Fruit fly (Drosophila melanogaster): ENCODE data around the gene CG11309.

Gene CG11309

DNA sequence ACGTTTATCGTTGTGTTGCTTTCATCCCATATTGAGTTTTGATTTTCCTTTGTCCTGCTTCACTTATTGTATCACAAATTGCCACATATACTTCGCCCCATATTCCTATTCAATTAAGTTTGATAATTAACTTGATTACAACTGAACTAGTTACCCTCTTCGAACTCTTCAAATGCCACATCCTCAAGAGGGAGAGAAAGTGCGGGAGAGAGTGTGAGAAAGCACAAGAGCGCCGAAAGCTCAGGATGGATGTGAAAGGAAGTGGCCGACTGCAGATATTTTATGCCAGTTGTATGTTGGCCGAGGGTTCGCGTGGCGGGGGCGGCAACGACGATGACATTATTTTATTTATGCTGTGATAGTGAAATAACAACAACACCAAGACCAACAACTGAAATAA lies 14.0 kb upstream of the CG11309 start, which contains the start of gene Rab26:
Rab26 (plus strand) TSS at position 301 of the 400 bp plus-strand sequence.
- TF ChIP-seq usp (GFP tag; optimal IDR thresholded peaks at IDR 0.05) = no peak
- TF ChIP-seq pan (optimal IDR thresholded peaks at IDR 0.05) = no peak
- TF ChIP-seq psq (optimal IDR thresholded peaks at IDR 0.05) = no peak
- TF ChIP-seq EcR (GFP tag; optimal IDR thresholded peaks at IDR 0.05) = no peak
- TF ChIP-seq CG8478 (optimal IDR thresholded peaks at IDR 0.05) = no peak
- no peak for TF ChIP-seq Dll (optimal IDR thresholded peaks at IDR 0.05)

DNA sequence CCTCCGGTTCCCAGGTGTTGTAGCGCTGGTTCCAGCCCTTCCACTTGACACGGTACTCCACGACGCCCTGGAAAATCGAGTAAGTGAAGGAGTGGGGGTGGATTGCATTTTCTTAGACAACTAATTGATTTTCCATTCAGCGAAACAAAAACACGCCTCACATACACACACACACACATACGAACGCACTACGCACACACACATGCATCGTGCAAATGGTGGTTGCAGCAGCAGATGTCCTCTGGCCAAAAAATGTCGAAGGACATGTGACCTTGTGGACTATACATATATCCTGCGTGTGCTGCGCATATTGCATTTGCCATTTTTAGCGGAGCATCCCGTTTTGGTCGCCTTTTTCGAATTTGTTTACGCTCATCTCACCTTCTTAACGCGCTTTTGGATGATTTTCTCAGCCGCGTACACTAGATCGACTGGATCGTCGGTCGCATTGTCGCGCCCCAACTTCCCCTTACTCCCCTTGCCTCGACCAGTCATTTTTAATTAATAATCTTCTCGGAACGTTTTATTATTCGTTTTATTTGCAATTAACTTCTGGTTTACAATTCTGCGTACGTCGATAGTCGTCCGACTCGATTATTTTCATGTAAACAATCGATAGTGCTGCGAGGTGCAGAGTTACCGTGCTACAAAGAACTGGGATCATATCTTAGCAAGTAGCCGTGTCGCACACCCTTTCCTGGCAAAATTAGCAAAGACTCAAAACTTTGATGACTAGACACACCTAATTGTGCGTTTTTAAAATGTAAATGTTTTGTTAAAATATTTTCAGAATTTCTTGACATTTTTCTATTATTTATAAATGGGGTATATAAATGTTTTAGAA lies 13.2 kb upstream of the CG11309 start, which contains the start of gene Pc:
Pc (minus strand) TSS at position 605 of the 844 bp plus-strand sequence.
- TF ChIP-seq Dll (optimal IDR thresholded peaks at IDR 0.05) = no peak
- no peak for TF ChIP-seq psq (optimal IDR thresholded peaks at IDR 0.05)
- no peak for TF ChIP-seq usp (GFP tag; optimal IDR thresholded peaks at IDR 0.05)
- no peak for TF ChIP-seq CG8478 (optimal IDR thresholded peaks at IDR 0.05)

DNA sequence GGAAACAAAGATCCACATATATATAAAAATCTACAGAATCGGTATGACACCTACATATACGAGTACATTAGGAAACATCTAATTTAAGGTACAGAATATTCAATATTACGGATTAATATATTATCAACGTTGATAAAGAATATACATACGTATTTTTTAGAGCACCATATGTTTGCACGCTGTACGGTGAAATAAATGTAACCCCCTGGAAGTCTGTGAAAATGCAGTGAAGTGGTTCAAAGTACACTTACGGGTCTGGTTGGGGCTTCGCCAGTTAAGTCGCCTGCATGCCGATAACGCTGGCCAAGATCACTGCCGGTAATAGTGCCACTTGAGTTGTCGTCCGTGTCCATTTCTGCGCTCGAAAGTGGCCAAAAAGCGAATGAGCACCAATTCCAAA lies 799 bp downstream of the CG11309 start:
- TF ChIP-seq Dll (optimal IDR thresholded peaks at IDR 0.05) = no peak
- no peak for TF ChIP-seq EcR (GFP tag; optimal IDR thresholded peaks at IDR 0.05)
- TF ChIP-seq CG8478 (optimal IDR thresholded peaks at IDR 0.05) = no peak

DNA sequence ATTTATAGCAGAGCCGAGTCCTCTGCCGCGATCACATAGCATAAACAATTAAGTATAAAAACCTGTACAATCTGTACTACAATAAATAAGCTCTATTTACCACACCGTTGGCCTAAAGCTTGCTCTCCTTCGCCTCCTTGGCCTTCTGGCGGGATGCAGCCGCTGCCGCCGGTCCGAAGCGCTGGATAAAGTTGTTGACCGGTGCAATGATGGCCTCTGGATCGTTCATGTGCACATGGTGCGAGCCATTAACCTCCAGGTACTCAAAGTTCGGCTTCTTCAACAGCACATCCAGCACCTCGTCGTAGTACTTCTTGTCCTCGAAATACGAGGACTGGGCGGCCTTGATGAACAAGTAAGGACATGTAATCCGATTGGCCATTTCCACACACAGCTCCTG lies 2.0 kb downstream of the CG11309 start:
- no peak for TF ChIP-seq CG8478 (optimal IDR thresholded peaks at IDR 0.05)
- TF ChIP-seq psq (optimal IDR thresholded peaks at IDR 0.05) = no peak
- no peak for TF ChIP-seq usp (GFP tag; optimal IDR thresholded peaks at IDR 0.05)
- TF ChIP-seq EcR (GFP tag; optimal IDR thresholded peaks at IDR 0.05) = no peak
- no peak for TF ChIP-seq Dll (optimal IDR thresholded peaks at IDR 0.05)
- no peak for TF ChIP-seq pan (optimal IDR thresholded peaks at IDR 0.05)

DNA sequence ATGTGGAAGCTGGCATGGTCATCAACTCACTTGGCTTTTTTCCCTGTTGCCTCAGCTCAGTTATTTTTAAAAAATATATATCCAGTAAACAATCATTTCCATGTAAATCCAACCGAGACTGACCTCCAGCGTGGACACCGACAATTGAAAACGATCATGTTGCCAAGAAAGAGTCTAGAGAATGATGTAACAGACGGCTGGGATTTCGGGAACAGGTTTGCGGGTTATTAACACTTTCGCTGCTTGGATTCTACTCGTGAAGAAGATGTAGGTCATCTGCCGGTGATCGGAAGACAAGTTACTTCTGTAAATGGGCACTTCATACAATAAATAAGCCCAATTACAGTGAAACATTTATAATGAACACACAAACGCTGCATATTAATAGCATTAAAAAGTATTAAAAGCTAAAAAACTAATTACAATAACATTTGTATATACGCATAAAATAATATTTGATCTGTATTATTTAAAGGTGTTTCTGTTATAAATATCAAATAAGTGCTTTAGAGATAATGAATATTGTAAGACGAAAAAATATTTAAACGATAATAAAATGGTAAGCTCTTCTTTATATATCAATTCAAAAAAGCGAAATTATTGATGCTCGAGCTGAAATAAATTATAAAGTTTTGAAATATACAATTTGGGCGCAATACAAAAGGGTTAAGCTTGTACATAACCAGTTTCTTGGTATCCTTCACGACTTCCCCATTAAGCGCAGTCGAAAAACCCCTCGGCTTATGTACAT lies 2.5 kb downstream of the CG11309 start:
- TF ChIP-seq pan (optimal IDR thresholded peaks at IDR 0.05) = no peak
- no peak for TF ChIP-seq CG8478 (optimal IDR thresholded peaks at IDR 0.05)
- TF ChIP-seq usp (GFP tag; optimal IDR thresholded peaks at IDR 0.05) = no peak
- TF ChIP-seq Dll (optimal IDR thresholded peaks at IDR 0.05) = no peak

DNA sequence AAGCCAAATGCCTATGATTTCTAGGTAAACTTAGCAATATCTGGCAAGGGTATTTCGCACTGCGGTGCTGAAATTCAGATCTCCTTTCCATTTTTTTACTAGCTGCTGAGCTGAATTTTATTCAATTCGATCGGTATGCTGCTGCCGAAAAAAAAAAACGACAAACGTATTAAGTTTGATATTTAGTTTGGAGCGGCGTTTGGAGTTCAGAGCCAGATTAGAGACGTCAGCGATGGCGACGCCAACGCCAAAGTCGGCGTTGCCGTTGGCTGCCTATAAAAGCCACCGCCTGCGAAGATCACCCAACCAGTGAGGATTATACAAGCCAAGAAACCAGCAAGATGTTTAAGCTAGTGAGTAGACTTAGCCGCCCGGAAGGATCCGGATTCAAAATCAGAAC lies 4.2 kb downstream of the CG11309 start, which contains the start of gene Cpr78Cc:
Cpr78Cc (plus strand) TSS at position 301 of the 400 bp plus-strand sequence.
- no peak for TF ChIP-seq Dll (optimal IDR thresholded peaks at IDR 0.05)

DNA sequence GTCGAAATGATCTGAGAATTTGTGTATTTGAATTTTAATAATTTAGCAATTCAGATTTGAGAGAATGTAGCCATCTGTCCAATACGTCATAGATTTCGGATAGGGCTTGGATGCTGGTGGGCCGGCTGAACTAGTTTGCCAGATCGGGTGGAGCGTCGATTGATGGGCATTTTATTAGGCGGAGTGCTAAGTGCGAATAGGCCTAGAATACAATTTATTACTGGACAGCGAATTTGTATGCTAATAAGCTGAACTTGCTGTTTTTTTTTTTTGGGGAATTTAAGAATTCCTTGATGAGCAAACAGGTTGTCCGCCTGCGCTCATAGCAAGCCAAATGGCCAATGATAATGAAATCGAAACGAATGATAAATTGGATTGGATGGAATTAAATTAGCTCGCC lies 5.3 kb downstream of the CG11309 start:
- no peak for TF ChIP-seq CG8478 (optimal IDR thresholded peaks at IDR 0.05)

DNA sequence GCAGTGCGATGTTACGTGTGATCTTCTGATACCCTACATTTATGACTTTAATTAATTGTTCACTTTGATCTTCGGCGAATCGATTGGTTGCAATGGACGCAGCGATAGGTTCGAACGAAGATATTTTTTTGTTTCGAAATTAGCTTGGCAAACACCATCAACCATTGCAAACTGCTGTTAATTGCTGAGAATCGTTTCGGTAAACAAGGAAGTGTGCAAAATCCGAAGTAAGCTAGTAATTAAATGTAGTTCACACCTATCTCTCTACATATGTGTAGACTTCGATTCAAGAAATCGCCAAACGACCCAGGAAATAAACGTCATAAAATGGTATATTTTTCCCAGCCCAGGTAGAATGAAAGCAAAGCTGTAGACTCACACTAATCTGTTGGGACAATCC lies 6.1 kb downstream of the CG11309 start, which contains the start of gene CG43702:
CG43702 (plus strand) TSS at position 301 of the 400 bp plus-strand sequence.
- TF ChIP-seq CG8478 (optimal IDR thresholded peaks at IDR 0.05) = no peak

DNA sequence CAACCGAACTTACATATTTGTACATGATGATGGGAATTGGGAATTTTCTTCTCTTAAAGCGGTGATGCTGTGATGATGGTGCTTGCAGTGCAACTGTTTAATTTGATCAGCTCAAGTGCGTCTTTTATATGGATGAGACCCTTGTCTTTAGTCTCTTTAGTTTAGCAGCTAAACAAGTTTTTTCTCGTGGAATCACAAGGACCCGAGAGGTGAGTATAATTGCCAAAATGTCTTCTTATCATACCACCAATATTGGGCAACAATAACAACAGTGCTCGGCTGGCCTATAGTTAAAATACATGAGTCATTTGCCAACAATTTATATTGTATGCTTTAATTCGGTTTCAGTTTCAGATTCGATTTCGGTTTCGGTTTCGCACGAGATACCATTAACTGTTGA lies 6.8 kb downstream of the CG11309 start, which contains the start of gene Edg78E:
Edg78E (minus strand) TSS at position 101 of the 400 bp plus-strand sequence.
- TF ChIP-seq Dll (optimal IDR thresholded peaks at IDR 0.05) (no peak), EcR (GFP tag; optimal IDR thresholded peaks at IDR 0.05) (no peak), pan (optimal IDR thresholded peaks at IDR 0.05) (no peak), psq (optimal IDR thresholded peaks at IDR 0.05) (no peak), CG8478 (optimal IDR thresholded peaks at IDR 0.05) (no peak), usp (GFP tag; optimal IDR thresholded peaks at IDR 0.05) (no peak)

DNA sequence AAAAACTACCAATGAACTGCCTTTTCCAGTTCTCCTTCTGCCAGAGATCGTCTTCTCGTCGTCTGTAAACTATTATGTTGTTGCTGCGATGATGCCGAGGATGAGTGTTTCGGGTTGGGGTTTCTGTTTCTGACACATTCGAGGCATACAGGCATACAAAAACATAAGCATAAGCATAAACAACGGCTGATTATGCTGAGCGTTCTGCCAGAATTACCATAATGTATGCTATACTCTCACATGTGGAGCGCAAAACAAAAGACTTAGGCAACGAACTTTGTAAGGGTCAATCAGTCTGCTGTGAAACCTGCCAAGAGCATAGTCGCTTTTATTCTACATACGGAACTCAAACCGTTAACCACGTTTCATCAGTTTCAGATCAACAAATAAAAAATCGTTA lies 10.3 kb downstream of the CG11309 start, which contains the start of gene Cpr78Cb:
Cpr78Cb (plus strand) TSS at position 291 of the 400 bp plus-strand sequence.
- TF ChIP-seq pan (optimal IDR thresholded peaks at IDR 0.05) = no peak
- no peak for TF ChIP-seq psq (optimal IDR thresholded peaks at IDR 0.05)
- TF ChIP-seq usp (GFP tag; optimal IDR thresholded peaks at IDR 0.05) = no peak
- TF ChIP-seq EcR (GFP tag; optimal IDR thresholded peaks at IDR 0.05) = no peak
- TF ChIP-seq Dll (optimal IDR thresholded peaks at IDR 0.05) = no peak
- no peak for TF ChIP-seq CG8478 (optimal IDR thresholded peaks at IDR 0.05)

DNA sequence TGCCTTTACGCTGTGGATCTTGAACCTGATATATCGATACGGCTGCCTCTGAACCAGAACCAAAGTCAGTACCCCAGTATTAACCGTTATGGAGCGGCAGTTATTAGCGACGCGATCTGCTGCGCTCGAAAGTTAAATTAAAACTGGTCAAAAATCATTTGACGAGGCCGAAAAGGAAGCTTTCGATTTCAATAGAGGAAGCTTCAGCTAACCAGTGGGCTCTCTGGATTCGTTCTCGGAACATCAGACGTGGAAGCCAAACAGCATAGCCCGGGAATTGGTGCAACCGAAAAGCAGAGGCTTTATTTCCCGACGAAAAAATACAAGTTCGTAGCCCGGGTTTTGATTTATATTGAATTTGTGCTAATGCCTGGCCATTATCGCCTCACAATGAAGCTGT lies 11.8 kb downstream of the CG11309 start, which contains the start of gene Cpr78Ca:
Cpr78Ca (minus strand) TSS at position 101 of the 400 bp plus-strand sequence.
- TF ChIP-seq usp (GFP tag; optimal IDR thresholded peaks at IDR 0.05) (no peak), pan (optimal IDR thresholded peaks at IDR 0.05) (no peak), psq (optimal IDR thresholded peaks at IDR 0.05) (no peak), Dll (optimal IDR thresholded peaks at IDR 0.05) (no peak), EcR (GFP tag; optimal IDR thresholded peaks at IDR 0.05) (no peak), CG8478 (optimal IDR thresholded peaks at IDR 0.05) (no peak)

DNA sequence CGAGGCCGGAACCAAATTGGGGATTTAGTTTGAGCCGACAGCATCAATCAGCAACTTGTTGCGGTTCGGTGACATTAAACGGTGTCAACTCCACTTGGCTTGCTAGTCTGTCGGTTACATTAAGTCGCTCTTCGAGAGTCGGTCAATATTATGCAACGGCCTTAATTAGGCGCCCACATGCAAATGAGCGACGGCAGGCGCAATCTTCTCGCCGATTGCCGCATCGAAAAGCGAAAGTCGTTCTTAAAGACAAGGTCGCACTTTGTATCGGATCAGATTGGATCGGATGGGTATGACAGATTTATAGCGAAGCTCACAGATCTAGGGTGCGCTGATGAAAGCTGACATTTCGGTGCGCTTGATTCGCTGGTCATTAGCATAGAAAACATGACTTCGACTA lies 13.4 kb downstream of the CG11309 start:
- TF ChIP-seq pan (optimal IDR thresholded peaks at IDR 0.05) (no peak), CG8478 (optimal IDR thresholded peaks at IDR 0.05) (no peak)

DNA sequence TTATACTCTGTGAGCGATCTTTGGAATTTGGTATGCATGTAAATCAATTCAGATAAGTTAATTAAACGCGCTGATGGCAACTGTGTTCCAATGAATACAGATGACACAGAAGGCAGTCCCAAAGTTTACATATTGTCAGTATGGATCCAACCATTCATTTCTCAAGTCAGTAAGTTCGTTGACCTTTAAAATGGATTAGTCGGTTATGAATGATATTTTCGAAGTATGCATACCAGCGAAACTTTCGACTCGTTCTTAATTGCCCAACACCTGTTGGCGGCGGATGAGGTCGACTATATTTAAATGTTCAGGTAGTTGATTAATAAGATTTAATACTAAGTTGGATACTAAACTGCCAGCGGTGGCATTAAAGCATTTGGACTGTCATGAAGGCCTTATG lies 14.1 kb downstream of the CG11309 start:
- no peak for TF ChIP-seq pan (optimal IDR thresholded peaks at IDR 0.05)
- TF ChIP-seq EcR (GFP tag; optimal IDR thresholded peaks at IDR 0.05) = peak in 1 of 2 experiments; percentile 2

Measured in whole organism.